Fruit fly (Drosophila melanogaster) whole organism, adult: ENCODE data around the gene Spn28F.

Source experiments
- CG11617 ChIP-seq: fragments of 200-800 bp; sonication (Bioruptor generic); optimal IDR thresholded peaks from 2 replicates; lab custom pipeline; 2017; ENCODE audit warnings: mild to moderate bottlenecking, missing biosample characterization, missing genetic modification reagents, missing genetic modification characterization
- CG12768 ChIP-seq: fragments of 200-800 bp; sonication (Bioruptor generic); optimal IDR thresholded peaks from 2 replicates; lab custom pipeline; 2017; ENCODE audit warnings: missing biosample characterization, missing genetic modification characterization, mild to moderate bottlenecking, moderate library complexity, missing genetic modification reagents
- CG14711 ChIP-seq: fragments of 200-800 bp; sonication (Bioruptor generic); optimal IDR thresholded peaks from 2 replicates; lab custom pipeline; 2018; ENCODE audit warnings: missing biosample characterization, mild to moderate bottlenecking, missing genetic modification characterization, moderate library complexity
- CG1620 ChIP-seq: fragments of 200-800 bp; sonication (Bioruptor generic); optimal IDR thresholded peaks from 2 replicates; lab custom pipeline; 2016; ENCODE audit warnings: missing biosample characterization, missing genetic modification characterization
- CG33017 ChIP-seq: fragments of 200-800 bp; sonication (Bioruptor generic); optimal IDR thresholded peaks from 2 replicates; lab custom pipeline; 2018; ENCODE audit warnings: missing biosample characterization, mild to moderate bottlenecking, missing genetic modification characterization, moderate library complexity
- CG5204 ChIP-seq: fragments of 200-800 bp; sonication (Bioruptor generic); optimal IDR thresholded peaks from 2 replicates; lab custom pipeline; 2016; ENCODE audit warnings: missing biosample characterization, missing genetic modification characterization
- CG7045 ChIP-seq: fragments of 200-800 bp; sonication (Bioruptor generic); optimal IDR thresholded peaks from 2 replicates; lab custom pipeline; 2017; ENCODE audit warnings: missing biosample characterization, mild to moderate bottlenecking, missing genetic modification characterization
- Mnt ChIP-seq: fragments of 200-800 bp; sonication (Bioruptor generic); optimal IDR thresholded peaks from 2 replicates; lab custom pipeline; 2016; ENCODE audit warnings: missing biosample characterization, mild to moderate bottlenecking, missing genetic modification characterization
- cic ChIP-seq: fragments of 200-800 bp; sonication (Bioruptor generic); optimal IDR thresholded peaks from 2 replicates; lab custom pipeline; 2017; ENCODE audit warnings: missing biosample characterization, mild to moderate bottlenecking, missing genetic modification characterization, moderate library complexity
- cnc ChIP-seq, 2 experiments: fragments of >200 bp; optimal IDR thresholded peaks; 2 replicates each; lab custom pipeline; 2017
- kay ChIP-seq: fragments of 200-800 bp; sonication (Bioruptor generic); peaks from one replicate; lab custom pipeline; 2016; ENCODE audit warnings: missing biosample characterization, missing genetic modification characterization, borderline replicate concordance
- ovo ChIP-seq: fragments of 200-800 bp; sonication (Bioruptor generic); optimal IDR thresholded peaks from 2 replicates; lab custom pipeline; 2016; ENCODE audit warnings: missing biosample characterization, missing genetic modification characterization
- toe ChIP-seq: fragments of 200-800 bp; sonication (Bioruptor generic); optimal IDR thresholded peaks from 2 replicates; lab custom pipeline; 2016; ENCODE audit warnings: missing biosample characterization, missing genetic modification characterization

DNA sequence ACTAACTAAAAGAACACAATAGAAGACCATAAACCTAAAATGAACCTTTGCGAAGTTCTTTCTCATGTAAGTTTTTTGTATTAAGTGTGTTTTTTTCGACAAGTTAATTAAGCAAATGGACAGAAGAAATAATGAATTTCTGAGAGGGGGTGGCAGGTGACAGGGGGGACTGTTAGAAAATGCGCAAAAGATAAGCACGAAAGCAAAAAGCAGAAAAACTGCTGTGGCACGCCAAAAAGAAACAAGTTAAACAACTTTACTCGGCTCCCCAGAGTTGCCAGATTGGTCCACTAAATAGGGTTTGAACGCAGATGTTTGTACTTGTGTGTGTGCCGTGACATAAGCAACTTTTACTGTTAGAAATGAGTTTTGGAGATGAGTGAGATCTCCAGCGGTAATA, 35.3 kb upstream of the Spn28F start:
- TF ChIP-seq cnc (optimal IDR thresholded peaks at IDR 0.05; lab: Kevin White, UChicago) (no peak), CG11617 (GFP tag; lab: Kevin White, UChicago) (no peak), CG14711 (peak; percentile 42), CG5204 (GFP tag; lab: Kevin White, UChicago) (no peak), kay (GFP tag; lab: Kevin White, UChicago) (no peak), CG7045 (GFP tag; lab: Kevin White, UChicago) (no peak), CG12768 (no peak), Mnt (GFP tag; lab: Kevin White, UChicago) (no peak), CG1620 (no peak), CG33017 (tag; lab: Kevin White, UChicago) (no peak), toe (no peak), cic (GFP tag; lab: Kevin White, UChicago) (no peak), ovo (GFP tag; lab: Kevin White, UChicago) (no peak)
